Worm (Caenorhabditis elegans): Measurements from ENCODE around the gene mrps-5.

mrps-5 gene

ce11 chrV:12563187-12563586 is at the start of gene mrps-5:
TSS of gene mrps-5 (plus strand) at chrV:12563487.
- TF ChIP-seq unc-98 (GFP tag; IDR thresholded peaks at IDR 0.05) (no peak), sptf-1 (tag; optimal IDR thresholded peaks at IDR 0.05) (no peak), fos-1 (tag; optimal IDR thresholded peaks at IDR 0.05) (no peak), lin-13 (GFP tag; optimal IDR thresholded peaks at IDR 0.05) (no peak), elt-2 (tag; optimal IDR thresholded peaks at IDR 0.05) (no peak), skn-1 (tag; optimal IDR thresholded peaks at IDR 0.05) (no peak), lin-15B (tag; optimal IDR thresholded peaks at IDR 0.05) (no peak), fkh-4 (tag; optimal IDR thresholded peaks at IDR 0.05; ENCODE audit: borderline replicate concordance) (no peak), ces-1 (GFP tag; optimal IDR thresholded peaks at IDR 0.05) (no peak), nhr-20 (tag; optimal IDR thresholded peaks at IDR 0.05) (no peak), unc-86 (tag; optimal IDR thresholded peaks at IDR 0.05) (no peak), lin-35 (GFP tag; optimal IDR thresholded peaks at IDR 0.05) (no peak), nhr-84 (tag; optimal IDR thresholded peaks at IDR 0.05) (no peak), elt-3 (tag; optimal IDR thresholded peaks at IDR 0.05) (no peak), efl-1 (optimal IDR thresholded peaks at IDR 0.05) (no peak), efl-1 (GFP tag; optimal IDR thresholded peaks at IDR 0.05 in 1 of 2) (no peak), unc-30 (tag; optimal IDR thresholded peaks at IDR 0.05) (no peak)

- TF ChIP-seq lin-39 (tag; optimal IDR thresholded peaks at IDR 0.05) = no peak
- TF ChIP-seq mef-2 (tag; optimal IDR thresholded peaks at IDR 0.05) = no peak
- no peak for TF ChIP-seq unc-86 (tag; optimal IDR thresholded peaks at IDR 0.05)
- TF ChIP-seq zip-4 (GFP tag; optimal IDR thresholded peaks at IDR 0.05) = no peak
- no peak for TF ChIP-seq ets-5 (GFP tag; IDR thresholded peaks at IDR 0.05)
- TF ChIP-seq aha-1 (tag; optimal IDR thresholded peaks at IDR 0.05) = no peak
- TF ChIP-seq unc-30 (tag; optimal IDR thresholded peaks at IDR 0.05) = no peak
- TF ChIP-seq hpl-2 (GFP tag; optimal IDR thresholded peaks at IDR 0.05) = peak; percentile 25
- TF ChIP-seq tbx-2 (tag; optimal IDR thresholded peaks at IDR 0.05) = no peak
- TF ChIP-seq pax-3 (tag; optimal IDR thresholded peaks at IDR 0.05) = no peak
- TF ChIP-seq ztf-11 (tag; optimal IDR thresholded peaks at IDR 0.05) = no peak
- TF ChIP-seq F16B12.6 (tag; optimal IDR thresholded peaks at IDR 0.05) = no peak
- TF ChIP-seq egl-27 (tag; optimal IDR thresholded peaks at IDR 0.05) = no peak
- TF ChIP-seq pqm-1 (tag; optimal IDR thresholded peaks at IDR 0.05) = no peak
- TF ChIP-seq dpl-1 (GFP tag; optimal IDR thresholded peaks at IDR 0.05) = no peak
- TF ChIP-seq elt-2 (tag; optimal IDR thresholded peaks at IDR 0.05) = peak; percentile 45
- TF ChIP-seq ces-1 (GFP tag; optimal IDR thresholded peaks at IDR 0.05) = no peak
- TF ChIP-seq lin-35 (GFP tag; optimal IDR thresholded peaks at IDR 0.05) = peak in 1 of 2 experiments; percentile 7
- peak; percentile 1 for TF ChIP-seq nhr-20 (tag; optimal IDR thresholded peaks at IDR 0.05)
- TF ChIP-seq efl-1 (optimal IDR thresholded peaks at IDR 0.05) = no peak
- TF ChIP-seq efl-1 (GFP tag; optimal IDR thresholded peaks at IDR 0.05 in 1 of 2) = no peak
- TF ChIP-seq efl-3 (GFP tag; optimal IDR thresholded peaks at IDR 0.05) = no peak
- no peak for TF ChIP-seq nhr-84 (tag; optimal IDR thresholded peaks at IDR 0.05)
- TF ChIP-seq skn-1 (tag; optimal IDR thresholded peaks at IDR 0.05) = peak; percentile 12
- TF ChIP-seq irx-1 (tag; optimal IDR thresholded peaks at IDR 0.05) = no peak
- no peak for TF ChIP-seq hlh-4 (tag; optimal IDR thresholded peaks at IDR 0.05)
- TF ChIP-seq nhr-19 (GFP tag; conservative IDR thresholded peaks at IDR 0.05) = no peak
- no peak for TF ChIP-seq sptf-1 (tag; optimal IDR thresholded peaks at IDR 0.05)
- peak; percentile 10 for TF ChIP-seq nhr-71 (tag; optimal IDR thresholded peaks at IDR 0.05)
- no peak for TF ChIP-seq tlp-1 (tag; optimal IDR thresholded peaks at IDR 0.05)
- TF ChIP-seq ceh-82 (tag; optimal IDR thresholded peaks at IDR 0.05) = no peak
- TF ChIP-seq lin-13 (GFP tag; optimal IDR thresholded peaks at IDR 0.05) = no peak
- TF ChIP-seq mep-1 (tag; optimal IDR thresholded peaks at IDR 0.05) = no peak
- TF ChIP-seq dsc-1 (tag; optimal IDR thresholded peaks at IDR 0.05) = no peak
- TF ChIP-seq nhr-11 (tag; optimal IDR thresholded peaks at IDR 0.05) = no peak
- TF ChIP-seq xbp-1 (tag; optimal IDR thresholded peaks at IDR 0.05) = no peak
- no peak for TF ChIP-seq swsn-7 (tag; optimal IDR thresholded peaks at IDR 0.05)
Observed at ce11 chrV:12513900-12514299, 49.4 kb upstream of the mrps-5 start.

All from whole organism, L1 larva.